Worm (Caenorhabditis elegans) whole organism, L4 larva: ENCODE results near the gene ZK180.7.

Experiments
- F26F4.8 ChIP-seq: fragments of 200-800 bp; sonication (Bioruptor generic); conservative IDR thresholded peaks from 2 replicates; pipeline ENCODE4 v1.3.6; 2022; ENCODE audit warnings: missing genetic modification characterization, missing compliant biosample characterization
- F37D6.2 ChIP-seq: sonication (generic microtip); optimal IDR thresholded peaks from 2 replicates; lab custom pipeline; 2016; ENCODE audit warnings: mild to moderate bottlenecking, missing genetic modification characterization, missing compliant biosample characterization
- F44E2.7 ChIP-seq: fragments of 200-800 bp; sonication (Bioruptor generic); IDR thresholded peaks from 2 replicates; pipeline ENCODE4 v2.1.2; 2022; ENCODE audit warnings: missing genetic modification characterization, missing compliant biosample characterization
- F49E8.2 ChIP-seq: sonication (generic microtip); optimal IDR thresholded peaks from 2 replicates; lab custom pipeline; 2016; ENCODE audit warnings: missing compliant biosample characterization, mild to moderate bottlenecking, missing genetic modification characterization, borderline replicate concordance
- T20F7.1 ChIP-seq: fragments of 200-800 bp; sonication (Bioruptor generic); optimal IDR thresholded peaks from 2 replicates; lab custom pipeline; 2018; ENCODE audit warnings: mild to moderate bottlenecking, missing genetic modification characterization, missing compliant biosample characterization
- T26A8.4 ChIP-seq: fragments of 200-800 bp; sonication (Bioruptor generic); IDR thresholded peaks from 2 replicates; pipeline ENCODE4 v1.3.6; 2022; ENCODE audit warnings: missing genetic modification characterization, missing compliant biosample characterization
- Y105C5A.15 ChIP-seq: fragments of 200-800 bp; sonication (Bioruptor generic); IDR thresholded peaks from 2 replicates; pipeline ENCODE4 v1.3.6; 2022; ENCODE audit warnings: missing genetic modification characterization, missing compliant biosample characterization
- Y48G9A.11 ChIP-seq: fragments of 200-800 bp; sonication (Bioruptor generic); IDR thresholded peaks from 2 replicates; pipeline ENCODE4 v1.3.6; 2022; ENCODE audit warnings: missing genetic modification reagents, missing genetic modification characterization, missing compliant biosample characterization
- Y75B8A.6 ChIP-seq: fragments of 200-800 bp; sonication (Bioruptor generic); IDR thresholded peaks from 2 replicates; pipeline ENCODE4 v1.3.6; 2022; ENCODE audit warnings: missing genetic modification reagents, missing genetic modification characterization, missing compliant biosample characterization
- ZK337.2 ChIP-seq: fragments of 200-800 bp; sonication (Bioruptor generic); IDR thresholded peaks from 2 replicates; pipeline ENCODE4 v1.3.6; 2022; ENCODE audit warnings: missing genetic modification reagents, missing genetic modification characterization, missing compliant biosample characterization
- aha-1 ChIP-seq: fragments of 150-350 bp; peaks from one replicate; lab custom pipeline; 2014; ENCODE audit warnings: missing biosample characterization, missing genetic modification characterization
- aly-2 ChIP-seq: sonication (generic microtip); optimal IDR thresholded peaks from 2 replicates; lab custom pipeline; 2018; ENCODE audit warnings: missing biosample characterization, missing genetic modification characterization
- ama-1 ChIP-seq: fragments of 150-350 bp; optimal IDR thresholded peaks from 2 replicates; lab custom pipeline; 2014; ENCODE audit warnings: inconsistent platforms, mixed read lengths
- arid-1 ChIP-seq: fragments of 200-800 bp; sonication (Bioruptor generic); conservative IDR thresholded peaks from 2 replicates; pipeline ENCODE4 v1.3.6; 2022; ENCODE audit warnings: missing genetic modification reagents, missing genetic modification characterization, missing compliant biosample characterization
- ceh-20 ChIP-seq: fragments of 200-800 bp; sonication (Bioruptor generic); IDR thresholded peaks from 2 replicates; pipeline ENCODE4 v1.3.6; 2022; ENCODE audit warnings: missing genetic modification reagents, missing genetic modification characterization, missing compliant biosample characterization
- ceh-32 ChIP-seq: sonication (generic microtip); optimal IDR thresholded peaks from 2 replicates; lab custom pipeline; 2016; ENCODE audit warnings: mild to moderate bottlenecking, missing genetic modification characterization, missing compliant biosample characterization; ENCODE audit not compliant: poor library complexity
- ceh-62 ChIP-seq: sonication (generic microtip); optimal IDR thresholded peaks from 2 replicates; lab custom pipeline; 2017; ENCODE audit warnings: missing biosample characterization, missing genetic modification characterization
- ces-1 ChIP-seq: fragments of 150-350 bp; sonication (generic microtip); optimal IDR thresholded peaks from 4 replicates; lab custom pipeline; 2014; ENCODE audit warnings: missing biosample characterization, missing genetic modification reagents, missing genetic modification characterization
- daf-12 ChIP-seq: fragments of 150-350 bp; optimal IDR thresholded peaks from 2 replicates; lab custom pipeline; 2014; ENCODE audit warnings: missing biosample characterization, missing genetic modification reagents, missing genetic modification characterization
- dpl-1 ChIP-seq: fragments of 150-350 bp; optimal IDR thresholded peaks from 2 replicates; lab custom pipeline; 2014; ENCODE audit warnings: missing biosample characterization, missing genetic modification reagents, missing genetic modification characterization
- duxl-1 ChIP-seq: sonication (generic microtip); optimal IDR thresholded peaks from 2 replicates; lab custom pipeline; 2016; ENCODE audit warnings: mild to moderate bottlenecking, missing genetic modification characterization, moderate library complexity, missing compliant biosample characterization; ENCODE audit not compliant: poor library complexity
- egl-43 ChIP-seq: fragments of 200-800 bp; sonication (Bioruptor generic); IDR thresholded peaks from 2 replicates; pipeline ENCODE4 v1.3.6; 2022; ENCODE audit warnings: missing genetic modification reagents, missing genetic modification characterization, missing compliant biosample characterization
- hlh-11 ChIP-seq: fragments of 200-800 bp; sonication (Bioruptor generic); optimal IDR thresholded peaks from 2 replicates; lab custom pipeline; 2018; ENCODE audit warnings: mild to moderate bottlenecking, missing genetic modification characterization, missing compliant biosample characterization
- jun-1 ChIP-seq: fragments of 150-350 bp; optimal IDR thresholded peaks from 2 replicates; lab custom pipeline; 2014; ENCODE audit warnings: missing biosample characterization, missing genetic modification reagents, missing genetic modification characterization
- lin-13 ChIP-seq: fragments of 150-350 bp; optimal IDR thresholded peaks from 2 replicates; lab custom pipeline; 2014; ENCODE audit warnings: missing biosample characterization, missing genetic modification reagents, missing genetic modification characterization
- lin-15B ChIP-seq: fragments of 150-350 bp; sonication (generic microtip); optimal IDR thresholded peaks from 3 replicates; lab custom pipeline; 2014; ENCODE audit warnings: missing biosample characterization, missing genetic modification characterization
- lin-29 ChIP-seq: fragments of 200-800 bp; sonication (Bioruptor generic); IDR thresholded peaks from 2 replicates; pipeline ENCODE4 v1.3.6; 2022; ENCODE audit warnings: missing genetic modification reagents, missing genetic modification characterization, missing compliant biosample characterization
- madf-5 ChIP-seq, 2 experiments: fragments of 200-800 bp; sonication (Bioruptor generic); IDR thresholded peaks; 2 replicates each; pipeline ENCODE4 v1.3.6; 2022; ENCODE audit warnings: missing compliant biosample characterization in 2 of 2, missing genetic modification characterization in 2 of 2
- madf-9 ChIP-seq: fragments of 200-800 bp; sonication (Bioruptor generic); conservative IDR thresholded peaks from 2 replicates; pipeline ENCODE4 v1.3.6; 2022; ENCODE audit warnings: missing genetic modification reagents, missing genetic modification characterization, missing compliant biosample characterization
- mdl-1 ChIP-seq, 2 experiments: fragments of 150-350 bp in 1 of 2; sonication (generic microtip) in 1 of 2; optimal IDR thresholded peaks; 2 replicates each; lab custom pipeline; 2014 to 2017; ENCODE audit warnings: missing biosample characterization in 2 of 2, missing genetic modification characterization in 2 of 2
- mep-1 ChIP-seq: fragments of 150-350 bp; sonication (generic microtip); optimal IDR thresholded peaks from 3 replicates; lab custom pipeline; 2014; ENCODE audit warnings: missing biosample characterization, missing genetic modification characterization
- mxl-2 ChIP-seq: fragments of 200-800 bp; sonication (Bioruptor generic); conservative IDR thresholded peaks from 2 replicates; pipeline ENCODE4 v1.3.6; 2022; ENCODE audit warnings: missing genetic modification reagents, missing genetic modification characterization, missing compliant biosample characterization
- mxl-3 ChIP-seq: fragments of 200-800 bp; sonication (Bioruptor generic); optimal IDR thresholded peaks from 2 replicates; lab custom pipeline; 2018; ENCODE audit warnings: mild to moderate bottlenecking, missing genetic modification characterization, missing compliant biosample characterization
- nhr-10 ChIP-seq: fragments of 150-350 bp; optimal IDR thresholded peaks from 2 replicates; lab custom pipeline; 2014; ENCODE audit warnings: missing biosample characterization, missing genetic modification characterization
- nhr-111 ChIP-seq: fragments of 200-800 bp; sonication (Bioruptor generic); optimal IDR thresholded peaks from 2 replicates; lab custom pipeline; 2018; ENCODE audit warnings: mild to moderate bottlenecking, missing genetic modification characterization, missing compliant biosample characterization
- nhr-237 ChIP-seq: sonication (generic microtip); optimal IDR thresholded peaks from 2 replicates; lab custom pipeline; 2017; ENCODE audit warnings: missing biosample characterization, missing genetic modification characterization
- nhr-48 ChIP-seq: sonication (generic microtip); optimal IDR thresholded peaks from 2 replicates; lab custom pipeline; 2016; ENCODE audit warnings: mild to moderate bottlenecking, missing genetic modification characterization, missing compliant biosample characterization
- pha-4 ChIP-seq, 2 experiments: fragments of 150-350 bp in 1 of 2; fragments of 200-800 bp in 1 of 2; sonication (Bioruptor generic) in 1 of 2; IDR thresholded peaks in 1 of 2; optimal IDR thresholded peaks in 1 of 2; 2 replicates each; pipeline versions ENCODE4 v1.3.6 to Lab custom; 2014 to 2022; ENCODE audit warnings: missing genetic modification characterization in 2 of 2, missing genetic modification reagents in 2 of 2, missing biosample characterization in 1 of 2, missing compliant biosample characterization in 1 of 2
- php-3 ChIP-seq: fragments of 200-800 bp; sonication (Bioruptor generic); IDR thresholded peaks from 2 replicates; pipeline ENCODE4 v1.3.6; 2022; ENCODE audit warnings: missing genetic modification reagents, missing genetic modification characterization, missing compliant biosample characterization
- pqm-1 ChIP-seq: sonication (generic microtip); optimal IDR thresholded peaks from 2 replicates; lab custom pipeline; 2017; ENCODE audit warnings: missing biosample characterization, missing genetic modification characterization
- rbr-2 ChIP-seq: sonication (generic microtip); optimal IDR thresholded peaks from 2 replicates; lab custom pipeline; 2016; ENCODE audit warnings: missing genotype, missing genetic modification characterization, missing compliant biosample characterization
- saeg-2 ChIP-seq: fragments of 200-800 bp; sonication (Bioruptor generic); IDR thresholded peaks from 2 replicates; pipeline ENCODE4 v1.3.6; 2022; ENCODE audit warnings: missing genetic modification reagents, missing genetic modification characterization, missing compliant biosample characterization
- set-16 ChIP-seq: fragments of 200-800 bp; sonication (Bioruptor generic); IDR thresholded peaks from 2 replicates; pipeline ENCODE4 v1.3.6; 2022; ENCODE audit warnings: missing genetic modification reagents, missing genetic modification characterization, missing compliant biosample characterization
- spr-1 ChIP-seq: sonication (generic microtip); optimal IDR thresholded peaks from 2 replicates; lab custom pipeline; 2016; ENCODE audit warnings: mild to moderate bottlenecking, missing genetic modification characterization, missing compliant biosample characterization
- spr-3 ChIP-seq: fragments of 200-800 bp; sonication (Bioruptor generic); optimal IDR thresholded peaks from 2 replicates; lab custom pipeline; 2018; ENCODE audit warnings: mild to moderate bottlenecking, missing genetic modification characterization, missing compliant biosample characterization
- tag-97 ChIP-seq: fragments of 200-800 bp; sonication (Bioruptor generic); IDR thresholded peaks from 2 replicates; pipeline ENCODE4 v1.3.6; 2022; ENCODE audit warnings: missing genetic modification characterization, missing compliant biosample characterization
- unc-39 ChIP-seq: sonication (generic microtip); optimal IDR thresholded peaks from 2 replicates; lab custom pipeline; 2017; ENCODE audit warnings: missing biosample characterization, missing genetic modification characterization
- zag-1 ChIP-seq: fragments of 150-350 bp; optimal IDR thresholded peaks from 2 replicates; lab custom pipeline; 2014; ENCODE audit warnings: missing biosample characterization, missing genetic modification characterization
- zip-11 ChIP-seq: fragments of 200-800 bp; sonication (Bioruptor generic); IDR thresholded peaks from 2 replicates; pipeline ENCODE4 v1.3.6; 2022; ENCODE audit warnings: missing genetic modification characterization, missing compliant biosample characterization
- ztf-11 ChIP-seq: fragments of 150-350 bp; optimal IDR thresholded peaks from 2 replicates; lab custom pipeline; 2014; ENCODE audit warnings: missing biosample characterization, missing genetic modification characterization
- ztf-7 ChIP-seq: fragments of 150-350 bp; optimal IDR thresholded peaks from 2 replicates; lab custom pipeline; 2014; ENCODE audit warnings: missing biosample characterization, missing genetic modification characterization

Gene ZK180.7

ce11 chrIV:4475362-4476086, 14.8 kb upstream of the ZK180.7 start (continued):
- TF ChIP-seq ztf-11 (no peak), nhr-48 (tag; lab: Kevin White, UChicago) (peak; percentile 17), mxl-3 (GFP tag; lab: Kevin White, UChicago) (peak; percentile 74), nhr-111 (GFP tag; lab: Kevin White, UChicago) (no peak), arid-1 (GFP tag; lab: Robert Waterston, UW) (no peak), ztf-7 (tag; lab: Kevin White, UChicago) (no peak), dpl-1 (GFP tag; lab: Kevin White, UChicago) (no peak), lin-29 (GFP tag; lab: Robert Waterston, UW) (no peak), aly-2 (tag; lab: Kevin White, UChicago) (no peak), aha-1 (peak; percentile 89), F37D6.2 (tag; lab: Kevin White, UChicago) (no peak), ama-1 (lab: Kevin White, UChicago) (peak; percentile 34), Y75B8A.6 (GFP tag; lab: Robert Waterston, UW) (no peak), jun-1 (tag; lab: Kevin White, UChicago) (no peak), zip-11 (GFP tag; lab: Robert Waterston, UW) (no peak), saeg-2 (GFP tag; lab: Robert Waterston, UW) (0 out of 2 replicates have a peak, but pooled peaks have one; percentile 6), Y48G9A.11 (GFP tag; lab: Robert Waterston, UW) (no peak), lin-15B (tag; lab: Kevin White, UChicago) (no peak), madf-5 (GFP tag; IDR thresholded peaks at IDR 0.05; lab: Robert Waterston, UW) (no peak), mdl-1 (tag; optimal IDR thresholded peaks at IDR 0.05; lab: Kevin White, UChicago) (no peak), T26A8.4 (GFP tag; lab: Robert Waterston, UW) (no peak), F26F4.8 (GFP tag; lab: Robert Waterston, UW) (no peak), unc-39 (tag; lab: Kevin White, UChicago) (no peak), duxl-1 (tag; lab: Kevin White, UChicago) (no peak), ces-1 (GFP tag; lab: Kevin White, UChicago) (no peak), spr-1 (no peak), mxl-2 (GFP tag; lab: Robert Waterston, UW) (no peak), F49E8.2 (no peak), pha-4 (GFP tag; IDR thresholded peaks at IDR 0.05; lab: Robert Waterston, UW) (peak; percentile 22; the same call in 1 of the 2 replicates), pha-4 (tag; optimal IDR thresholded peaks at IDR 0.05; lab: Kevin White, UChicago) (no peak), mep-1 (tag; lab: Kevin White, UChicago) (no peak), lin-13 (GFP tag; lab: Kevin White, UChicago) (no peak), nhr-237 (tag; lab: Kevin White, UChicago) (no peak), F44E2.7 (GFP tag; lab: Robert Waterston, UW) (no peak), pqm-1 (tag; lab: Kevin White, UChicago) (peak; percentile 24), Y105C5A.15 (GFP tag; lab: Robert Waterston, UW) (no peak), T20F7.1 (no peak), madf-9 (GFP tag; lab: Robert Waterston, UW) (no peak), hlh-11 (tag; lab: Kevin White, UChicago) (peak; percentile 17), rbr-2 (no peak), tag-97 (GFP tag; lab: Robert Waterston, UW) (no peak), spr-3 (no peak), zag-1 (tag; lab: Kevin White, UChicago) (no peak), daf-12 (tag; lab: Kevin White, UChicago) (no peak), ceh-32 (tag; lab: Kevin White, UChicago) (no peak), php-3 (no peak), ZK337.2 (GFP tag; lab: Robert Waterston, UW) (no peak; the same call in 1 of the 2 replicates), egl-43 (GFP tag; lab: Robert Waterston, UW) (no peak), set-16 (GFP tag; lab: Robert Waterston, UW) (no peak), nhr-10 (tag; lab: Kevin White, UChicago) (no peak), ceh-20 (no peak), ceh-62 (tag; lab: Kevin White, UChicago) (no peak)
